Fruit fly (Drosophila melanogaster): ENCODE data around the gene CG33159.

CG33159 gene

DNA sequence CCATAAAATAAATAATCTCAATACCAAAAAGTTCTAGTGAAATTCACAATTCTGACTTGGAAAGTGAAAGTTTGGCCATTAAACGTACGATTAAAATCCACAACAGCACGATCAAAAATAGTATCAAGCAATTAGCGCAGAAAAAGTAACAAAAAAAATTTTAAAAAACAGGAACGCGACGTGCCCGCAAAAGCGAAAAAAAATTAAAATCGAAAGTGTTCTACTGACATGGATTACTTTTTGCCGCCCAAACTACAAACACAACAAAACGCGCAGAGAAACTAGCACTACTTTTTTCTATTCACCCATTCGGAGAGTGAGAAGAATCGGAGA, 45.4 kb upstream of the CG33159 start:
- no peak for TF ChIP-seq ovo (GFP tag; optimal IDR thresholded peaks at IDR 0.05)
- no peak for TF ChIP-seq CG14711 (tag; optimal IDR thresholded peaks at IDR 0.05)
- no peak for TF ChIP-seq cnc (optimal IDR thresholded peaks at IDR 0.05)
- TF ChIP-seq kay (GFP tag; ENCODE audit: borderline replicate concordance): no peak
- TF ChIP-seq cic (GFP tag; optimal IDR thresholded peaks at IDR 0.05): no peak
- TF ChIP-seq CG5204 (GFP tag; optimal IDR thresholded peaks at IDR 0.05): no peak
- TF ChIP-seq CG33017 (tag; optimal IDR thresholded peaks at IDR 0.05): no peak
- no peak for TF ChIP-seq Clk (GFP tag; optimal IDR thresholded peaks at IDR 0.05)
- no peak for TF ChIP-seq Hr96 (GFP tag; optimal IDR thresholded peaks at IDR 0.05)
- no peak for TF ChIP-seq Mnt (GFP tag; optimal IDR thresholded peaks at IDR 0.05)
- no peak for TF ChIP-seq CG1620 (GFP tag; optimal IDR thresholded peaks at IDR 0.05)
- TF ChIP-seq toe (GFP tag; optimal IDR thresholded peaks at IDR 0.05): no peak

DNA sequence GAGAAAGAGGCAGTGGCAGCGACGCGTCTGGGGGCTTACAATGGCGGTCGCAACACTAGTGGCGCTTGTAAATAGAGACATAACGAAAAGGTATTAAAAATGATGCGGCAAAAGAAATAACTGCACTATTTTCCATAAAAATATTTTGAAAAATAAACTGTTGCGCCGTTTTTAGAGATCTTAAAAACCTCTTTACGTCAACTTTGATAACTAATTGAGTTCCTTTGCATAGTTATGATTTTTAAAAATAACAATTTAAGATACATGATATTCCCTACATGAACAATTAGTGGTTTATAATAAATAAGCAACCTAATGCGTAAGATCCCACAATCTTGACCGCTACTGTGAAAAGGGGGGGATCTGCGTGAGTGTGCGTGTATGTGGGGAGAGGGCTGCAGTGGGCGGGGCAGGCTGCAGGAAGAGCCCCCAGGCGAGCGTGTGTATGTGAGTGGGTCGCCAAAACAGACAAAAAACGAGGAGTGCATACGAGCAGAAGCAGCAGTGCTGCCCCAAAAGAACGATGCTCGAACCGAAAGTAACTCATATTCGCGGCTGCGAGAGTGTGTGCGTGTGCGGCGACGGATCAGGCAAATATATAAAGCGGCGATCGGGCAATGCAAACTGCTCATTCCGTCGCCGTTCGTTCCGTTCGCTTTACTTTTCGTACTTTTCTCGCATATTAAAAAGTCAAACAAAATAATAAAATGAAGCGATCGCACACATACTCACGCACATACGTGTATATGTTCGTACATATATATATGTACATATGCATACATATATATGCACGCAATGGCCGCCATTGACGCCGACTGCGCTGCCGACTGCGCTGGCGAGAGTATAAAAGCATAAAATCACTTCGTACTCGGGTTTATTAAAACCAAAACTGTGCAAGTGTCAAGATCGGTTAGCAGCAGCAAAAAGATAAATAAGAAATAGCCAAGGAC, 44.7 kb upstream of the CG33159 start:
- TF ChIP-seq CG7101 (tag; optimal IDR thresholded peaks at IDR 0.05) (no peak), bab1 (GFP tag; optimal IDR thresholded peaks at IDR 0.05) (peak; percentile 58), CG5204 (GFP tag; optimal IDR thresholded peaks at IDR 0.05) (peak; percentile 1), CG14711 (tag; optimal IDR thresholded peaks at IDR 0.05) (peak; percentile 10), pad (GFP tag; optimal IDR thresholded peaks at IDR 0.05) (peak; percentile 47), cic (GFP tag; optimal IDR thresholded peaks at IDR 0.05) (no peak), kay (GFP tag; ENCODE audit: borderline replicate concordance) (no peak), tj (GFP tag; optimal IDR thresholded peaks at IDR 0.05) (peak; percentile 11), CG11617 (GFP tag; optimal IDR thresholded peaks at IDR 0.05) (peak; percentile 36)

DNA sequence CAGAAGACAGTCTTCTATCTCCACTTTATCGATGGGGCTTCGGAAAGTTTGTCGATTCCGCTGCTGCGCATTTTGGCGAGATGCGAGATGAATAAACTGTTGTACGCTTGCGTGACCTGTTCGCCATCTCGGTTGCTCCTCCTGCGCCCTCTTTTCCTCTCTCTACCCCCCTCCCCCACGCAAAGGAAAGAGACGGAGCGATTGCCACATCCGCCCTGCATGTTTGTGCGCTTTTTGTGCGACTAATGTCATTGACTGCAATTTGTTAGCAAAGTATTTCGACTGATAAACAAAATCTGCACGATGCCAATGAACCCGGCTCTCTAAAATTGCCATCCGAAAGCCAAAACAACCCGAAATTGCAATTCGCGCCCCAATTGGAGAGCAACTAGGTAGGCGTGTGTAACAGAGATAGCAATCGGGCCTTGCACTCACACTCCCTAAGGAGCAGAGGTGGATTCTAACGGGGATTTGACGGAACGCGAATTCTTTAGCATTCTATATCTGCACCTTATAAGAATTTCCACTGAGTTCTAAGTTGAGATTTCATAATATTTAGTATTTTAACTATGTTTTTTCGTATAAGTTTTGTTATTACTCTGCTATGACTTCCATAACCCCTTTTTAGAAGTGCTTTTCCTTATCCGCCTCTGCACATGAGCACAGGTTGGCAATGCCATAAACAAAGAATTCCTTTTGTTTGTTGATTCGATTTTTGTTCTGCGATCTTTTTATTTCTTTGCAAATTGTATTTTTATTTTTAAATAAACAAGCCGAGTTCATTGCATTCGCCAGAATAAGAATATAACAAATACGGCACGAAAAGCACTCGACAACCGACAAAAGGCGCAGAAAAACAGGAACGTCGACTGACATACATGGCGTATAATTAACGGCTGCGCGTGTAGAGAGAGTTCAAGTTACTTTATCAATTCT, 43.1 kb upstream of the CG33159 start, which contains the start of gene CG43389:
Gene CG43389, plus strand, starts transcription at position 886 of the 936 bp plus-strand sequence.
- TF ChIP-seq pad (GFP tag; optimal IDR thresholded peaks at IDR 0.05): no peak
- peak; percentile 32 for TF ChIP-seq CG11617 (GFP tag; optimal IDR thresholded peaks at IDR 0.05)

DNA sequence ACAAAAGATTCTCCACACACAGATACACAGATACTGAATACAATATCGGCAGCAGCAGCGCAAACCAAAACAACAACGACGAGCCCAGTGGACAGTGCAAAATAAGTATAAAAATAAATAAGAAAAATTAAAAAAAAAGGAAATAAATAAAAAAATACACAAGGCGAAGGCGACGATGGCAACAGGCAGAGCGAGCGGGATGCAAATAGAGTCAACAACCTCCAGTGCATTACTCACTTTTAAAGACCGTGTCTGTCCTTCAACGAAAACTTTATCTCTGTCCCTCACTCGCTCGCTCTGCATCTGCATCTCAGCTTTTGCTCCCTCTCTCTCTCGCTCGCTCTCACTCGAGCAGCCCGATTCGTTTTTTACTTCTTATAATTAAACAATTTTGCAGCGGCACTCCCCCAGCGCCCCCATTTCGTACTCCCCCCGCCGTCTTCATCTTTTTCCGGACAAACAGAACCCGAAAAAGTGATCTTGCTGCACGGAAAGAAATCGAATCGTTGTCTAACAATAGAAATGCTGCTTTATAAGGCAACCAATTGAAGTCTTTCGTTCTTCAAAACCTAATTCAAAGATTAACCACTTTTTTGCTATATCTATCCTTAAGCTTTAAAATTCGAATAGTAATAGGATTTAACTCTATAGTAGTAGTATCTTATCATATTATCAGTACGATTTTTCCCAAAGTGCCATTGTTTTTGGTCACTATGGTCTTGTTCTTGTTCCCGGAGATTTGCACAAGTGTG, 42.3 kb upstream of the CG33159 start:
- TF ChIP-seq CG5204 (GFP tag; optimal IDR thresholded peaks at IDR 0.05) (no peak), cic (GFP tag; optimal IDR thresholded peaks at IDR 0.05) (peak; percentile 16)

DNA sequence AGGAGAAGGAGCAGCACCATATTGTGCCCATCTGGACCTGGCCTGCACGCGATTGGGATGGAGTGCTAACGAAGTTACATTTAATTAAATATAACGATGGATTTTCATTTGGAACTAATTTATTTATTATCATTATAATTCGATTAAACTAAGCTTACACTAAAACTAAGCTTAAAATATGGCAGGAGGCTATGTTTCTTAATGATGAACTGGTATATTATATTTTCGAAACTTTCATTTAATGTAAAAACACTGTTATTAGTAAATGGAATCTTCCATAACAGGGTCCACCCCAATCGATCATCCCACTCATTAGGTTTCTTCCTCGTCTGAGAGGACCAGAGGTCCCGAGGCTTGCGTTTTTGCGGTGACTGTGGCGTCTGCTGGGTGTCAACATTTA, 40.9 kb upstream of the CG33159 start:
- TF ChIP-seq CG33017 (tag; optimal IDR thresholded peaks at IDR 0.05) (no peak), CG14711 (tag; optimal IDR thresholded peaks at IDR 0.05) (no peak), CG7101 (tag; optimal IDR thresholded peaks at IDR 0.05) (no peak), ovo (GFP tag; optimal IDR thresholded peaks at IDR 0.05) (no peak), pad (GFP tag; optimal IDR thresholded peaks at IDR 0.05) (no peak), toe (GFP tag; optimal IDR thresholded peaks at IDR 0.05) (no peak)

DNA sequence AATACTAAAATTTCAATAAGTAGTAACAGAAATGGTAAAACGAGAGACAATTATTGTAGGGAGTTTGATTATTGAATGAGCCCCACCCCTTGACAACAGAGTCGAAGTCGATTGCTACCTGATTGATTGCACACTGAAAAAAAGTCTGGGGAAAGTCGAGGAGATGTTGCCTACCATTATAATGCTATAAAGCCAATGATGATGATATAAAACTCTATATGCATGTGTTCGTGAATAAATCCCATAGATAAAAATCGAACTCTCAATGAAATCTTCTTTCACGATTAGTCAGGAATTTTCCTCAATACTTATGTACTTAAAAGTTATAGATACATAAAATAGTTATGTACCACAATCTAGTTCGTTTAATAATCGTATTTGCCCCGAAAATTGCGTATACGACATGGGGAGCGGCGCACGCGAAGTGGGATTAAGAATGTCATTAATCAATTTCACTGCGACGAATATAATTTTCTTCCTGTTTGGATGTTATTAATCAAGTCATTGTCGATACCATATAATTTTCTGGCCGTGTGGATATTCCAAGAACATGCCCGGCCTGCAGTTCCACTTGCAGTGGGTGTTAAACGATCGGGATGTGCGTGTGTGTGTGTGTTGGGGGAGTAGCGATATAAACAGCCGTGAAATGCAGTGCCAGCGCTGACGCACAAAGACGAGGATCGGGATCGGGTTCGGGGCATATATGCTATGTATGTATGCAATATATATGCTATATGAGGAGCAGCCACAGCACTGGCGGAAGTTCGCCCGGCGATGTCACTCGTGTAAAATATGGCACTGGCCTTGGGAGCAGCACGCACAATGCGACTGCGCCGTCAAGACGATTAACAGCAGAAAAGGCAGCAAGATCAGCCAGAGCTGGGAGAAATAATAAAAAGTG, 40.2 kb upstream of the CG33159 start, which contains the start of gene CG12078:
Gene CG12078, minus strand, starts transcription at position 51 of the 901 bp plus-strand sequence.
- no peak for TF ChIP-seq Mnt (GFP tag; optimal IDR thresholded peaks at IDR 0.05)
- no peak for TF ChIP-seq kay (GFP tag; ENCODE audit: borderline replicate concordance)
- no peak for TF ChIP-seq Hr96 (GFP tag; optimal IDR thresholded peaks at IDR 0.05)
- TF ChIP-seq CG33017 (tag; optimal IDR thresholded peaks at IDR 0.05): no peak
- TF ChIP-seq CG11617 (GFP tag; optimal IDR thresholded peaks at IDR 0.05): no peak
- TF ChIP-seq bab1 (GFP tag; optimal IDR thresholded peaks at IDR 0.05): no peak
- TF ChIP-seq CG12768 (GFP tag; optimal IDR thresholded peaks at IDR 0.05): no peak
- no peak for TF ChIP-seq Crg-1 (GFP tag; optimal IDR thresholded peaks at IDR 0.05)
- TF ChIP-seq ovo (GFP tag; optimal IDR thresholded peaks at IDR 0.05): no peak
- no peak for TF ChIP-seq CG7101 (tag; optimal IDR thresholded peaks at IDR 0.05)
- TF ChIP-seq CG1620 (GFP tag; optimal IDR thresholded peaks at IDR 0.05): no peak
- no peak for TF ChIP-seq CG14711 (tag; optimal IDR thresholded peaks at IDR 0.05)
- TF ChIP-seq toe (GFP tag; optimal IDR thresholded peaks at IDR 0.05): no peak
- no peak for TF ChIP-seq cnc (optimal IDR thresholded peaks at IDR 0.05)

All from whole organism, adult.